Fruit fly (Drosophila melanogaster): Measurements from ENCODE around the gene CG4658.

Gene CG4658

DNA sequence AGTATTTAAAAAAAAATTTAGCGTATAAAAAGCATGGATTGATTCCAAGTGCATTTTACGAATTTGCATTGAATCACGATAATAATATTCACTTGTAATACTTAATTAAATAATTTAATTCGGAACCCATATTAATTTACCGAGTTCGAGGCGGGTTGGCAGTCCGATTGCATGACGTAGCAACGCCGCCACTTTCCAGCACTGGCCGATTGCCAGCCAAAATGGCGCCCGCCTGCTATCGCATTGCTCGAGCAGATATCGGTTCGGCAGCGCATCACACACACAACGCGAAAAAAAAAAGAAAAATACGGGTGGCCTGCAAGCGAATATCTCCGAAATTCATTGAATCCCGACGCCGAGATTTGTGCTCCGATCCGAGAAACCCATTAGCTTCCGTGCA, 46.7 kb downstream of the CG4658 start, which contains the start of gene Ndf (continued):
- TF ChIP-seq CrebA (GFP tag; optimal IDR thresholded peaks at IDR 0.05; ENCODE audit: borderline replicate concordance) (no peak), Hnf4 (GFP tag; optimal IDR thresholded peaks at IDR 0.05) (peak; percentile 66)

DNA sequence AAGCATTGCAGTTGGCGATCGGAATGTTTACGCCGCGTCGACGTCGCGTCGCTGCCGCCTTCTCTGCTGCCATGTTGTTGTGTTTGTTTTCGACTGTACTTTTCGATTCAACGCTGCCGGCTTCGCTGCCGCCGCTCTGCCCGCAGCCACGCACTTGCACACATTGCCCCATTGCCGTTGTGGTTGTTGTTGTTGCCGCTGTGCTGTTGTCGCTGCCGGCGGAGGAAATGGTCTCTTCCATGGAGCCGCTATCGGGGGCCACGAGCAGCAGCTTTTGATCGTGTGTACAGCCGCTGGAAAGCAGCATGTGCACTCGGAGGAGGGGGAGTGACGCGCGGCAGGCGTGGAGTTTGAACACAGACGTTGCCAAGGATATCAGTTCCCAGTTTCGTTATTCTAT, 47.6 kb downstream of the CG4658 start:
- TF ChIP-seq lola (GFP tag; optimal IDR thresholded peaks at IDR 0.05) (no peak), Jra (GFP tag; optimal IDR thresholded peaks at IDR 0.05) (no peak), usp (GFP tag; optimal IDR thresholded peaks at IDR 0.05) (no peak), CG9705 (GFP tag; optimal IDR thresholded peaks at IDR 0.05) (no peak), rgr (GFP tag; optimal IDR thresholded peaks at IDR 0.05) (no peak), Mio (GFP tag; optimal IDR thresholded peaks at IDR 0.05) (no peak), foxo (GFP tag; optimal IDR thresholded peaks at IDR 0.05) (no peak), dmrt93B (GFP tag; optimal IDR thresholded peaks at IDR 0.05) (no peak), Rel (GFP tag; optimal IDR thresholded peaks at IDR 0.05) (no peak), Rel (tag; optimal IDR thresholded peaks at IDR 0.05) (no peak), HLH106 (tag; optimal IDR thresholded peaks at IDR 0.05) (no peak)

DNA sequence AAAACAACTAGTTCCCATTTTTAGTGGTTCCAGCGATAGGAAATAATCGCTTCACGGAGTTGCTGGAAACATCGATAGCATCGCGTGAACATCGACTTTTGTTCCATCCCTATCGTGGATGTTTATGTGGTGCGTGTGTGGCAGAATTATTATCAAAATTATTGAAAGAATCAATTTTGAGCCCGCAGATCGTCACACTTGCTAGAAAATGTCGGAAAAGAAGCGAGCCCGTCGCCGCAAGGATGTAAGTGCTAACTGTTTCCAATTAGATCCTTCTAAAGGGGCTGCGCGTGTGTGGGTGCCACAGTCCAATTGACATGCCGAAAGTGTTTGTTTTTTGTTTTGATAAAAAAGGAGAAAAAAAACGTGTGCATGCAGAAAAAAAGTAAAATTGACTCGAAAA, 52.4 kb downstream of the CG4658 start, which contains the start of gene Trp1:
TSS of gene Trp1 (plus strand) at position 89 of the 403 bp plus-strand sequence.
- TF ChIP-seq brk (GFP tag; optimal IDR thresholded peaks at IDR 0.05): peak; percentile 18
- peak; percentile 37 for TF ChIP-seq Hr83 (GFP tag; optimal IDR thresholded peaks at IDR 0.05; ENCODE audit: poor library complexity, severe bottlenecking)
- peak; percentile 23 for TF ChIP-seq Hnf4 (GFP tag; optimal IDR thresholded peaks at IDR 0.05)
- peak; percentile 61 for TF ChIP-seq tai (GFP tag; optimal IDR thresholded peaks at IDR 0.05)
- TF ChIP-seq CrebA (GFP tag; optimal IDR thresholded peaks at IDR 0.05; ENCODE audit: borderline replicate concordance): no peak
- peak; percentile 57 for TF ChIP-seq Vsx2 (GFP tag; optimal IDR thresholded peaks at IDR 0.05; ENCODE audit: partially characterized antibody)
- TF ChIP-seq OdsH (GFP tag; optimal IDR thresholded peaks at IDR 0.05): no peak
- peak; percentile 12 for TF ChIP-seq woc (GFP tag; optimal IDR thresholded peaks at IDR 0.05)

All from whole organism, wandering third instar larva.